Fruit fly (Drosophila melanogaster): ENCODE results near the gene Eig71Eb.

Gene Eig71Eb

dm6 chr3L:15625676-15626414 is 23.9 kb upstream of the Eig71Eb start (continued):
- TF ChIP-seq wek (GFP tag; optimal IDR thresholded peaks at IDR 0.05) (peak; percentile 71), Dek (tag; optimal IDR thresholded peaks at IDR 0.05) (peak; percentile 92), Gug (GFP tag; IDR thresholded peaks at IDR 0.05) (peak; percentile 65; the same call in 3 of the 4 replicates), trh (GFP tag; optimal IDR thresholded peaks at IDR 0.05) (peak; percentile 59), Hr39 (optimal IDR thresholded peaks at IDR 0.05) (no peak)

- TF ChIP-seq abd-A (tag; optimal IDR thresholded peaks at IDR 0.05) = no peak
- TF ChIP-seq Ets65A (GFP tag) = peak; percentile 52
- TF ChIP-seq sqz (GFP tag; optimal IDR thresholded peaks at IDR 0.05) = no peak
- TF ChIP-seq Med (GFP tag) = peak; percentile 25
- no peak for TF ChIP-seq PHDP (tag; optimal IDR thresholded peaks at IDR 0.05)
- no peak for TF ChIP-seq Poxn (GFP tag; IDR thresholded peaks at IDR 0.05)
- no peak for TF ChIP-seq CG11247 (GFP tag; IDR thresholded peaks at IDR 0.05)
- TF ChIP-seq CG16779 (GFP tag; IDR thresholded peaks at IDR 0.05) = 0 out of 2 replicates have a peak, but pooled peaks have one; percentile 27
- TF ChIP-seq ind (GFP tag; optimal IDR thresholded peaks at IDR 0.05) = no peak
- TF ChIP-seq CG7372 (GFP tag; IDR thresholded peaks at IDR 0.05) = peak; percentile 92
- TF ChIP-seq CG10147 (GFP tag; optimal IDR thresholded peaks at IDR 0.05) = no peak
- peak; percentile 31 for TF ChIP-seq CG9437 (GFP tag; optimal IDR thresholded peaks at IDR 0.05)
- no peak for TF ChIP-seq Myb (GFP tag; optimal IDR thresholded peaks at IDR 0.05)
- TF ChIP-seq ttk (GFP tag; IDR thresholded peaks at IDR 0.05) = no peak
- TF ChIP-seq Hr51 (GFP tag; optimal IDR thresholded peaks at IDR 0.05) = no peak
- TF ChIP-seq crp (GFP tag; optimal IDR thresholded peaks at IDR 0.05) = no peak
- TF ChIP-seq corto (GFP tag; optimal IDR thresholded peaks at IDR 0.05) = no peak
Measured at dm6 chr3L:15627295-15627694, 22.4 kb upstream of the Eig71Eb start.

- TF ChIP-seq sd (tag; optimal IDR thresholded peaks at IDR 0.05) (peak; percentile 65), Med (GFP tag) (peak; percentile 34), insv (GFP tag; optimal IDR thresholded peaks at IDR 0.05) (no peak)
Measured at dm6 chr3L:15631067-15631466, 18.7 kb upstream of the Eig71Eb start.

dm6 chr3L:15632653-15633052 is 17.1 kb upstream of the Eig71Eb start:
- TF ChIP-seq hb (GFP tag; IDR thresholded peaks at IDR 0.05; ENCODE audit: partially characterized antibody) (no peak), Sry-δ (GFP tag; optimal IDR thresholded peaks at IDR 0.05) (no peak), CG7987 (GFP tag; optimal IDR thresholded peaks at IDR 0.05) (peak; percentile 25), chif (GFP tag; optimal IDR thresholded peaks at IDR 0.05) (no peak), CG10543 (GFP tag; optimal IDR thresholded peaks at IDR 0.05) (peak; percentile 57), lab (GFP tag; optimal IDR thresholded peaks at IDR 0.05) (peak; percentile 30), insv (GFP tag; optimal IDR thresholded peaks at IDR 0.05) (no peak), sima (GFP tag; optimal IDR thresholded peaks at IDR 0.05) (no peak), CG2678 (tag; optimal IDR thresholded peaks at IDR 0.05) (peak; percentile 52), unpg (GFP tag; optimal IDR thresholded peaks at IDR 0.05) (no peak), CrebB (tag; optimal IDR thresholded peaks at IDR 0.05) (peak; percentile 18), bigmax (GFP tag; optimal IDR thresholded peaks at IDR 0.05) (no peak), ewg (GFP tag; optimal IDR thresholded peaks at IDR 0.05) (no peak), CG15514 (GFP tag; optimal IDR thresholded peaks at IDR 0.05) (peak; percentile 4), ase (GFP tag; IDR thresholded peaks at IDR 0.05) (no peak), CG32532 (GFP tag; IDR thresholded peaks at IDR 0.05) (no peak), Nf-YB (GFP tag; optimal IDR thresholded peaks at IDR 0.05) (no peak), nerfin-1 (tag; optimal IDR thresholded peaks at IDR 0.05) (no peak), CG17186 (GFP tag; optimal IDR thresholded peaks at IDR 0.05) (no peak), CG14441 (GFP tag; IDR thresholded peaks at IDR 0.05) (no peak), CG8924 (tag; optimal IDR thresholded peaks at IDR 0.05) (no peak), Hmx (GFP tag; optimal IDR thresholded peaks at IDR 0.05) (no peak), Dip2 (GFP tag; IDR thresholded peaks at IDR 0.05) (no peak)

All from whole organism, embryonic.